Fruit fly (Drosophila melanogaster) whole organism, prepupa: ENCODE data around the gene CG14605.
A peak's percentile ranks its signal among the peaks of the same experiment; 100 is the strongest.

Source experiments
- CG10669 ChIP-seq: fragments of 200-800 bp; sonication (Bioruptor generic); optimal IDR thresholded peaks from 3 replicates; lab custom pipeline; 2018; ENCODE audit warnings: missing biosample characterization, mild to moderate bottlenecking, missing genetic modification characterization, moderate library complexity
- CG16779 ChIP-seq: fragments of 200-800 bp; sonication (Bioruptor generic); optimal IDR thresholded peaks from 3 replicates; lab custom pipeline; 2017; ENCODE audit warnings: missing biosample characterization, mild to moderate bottlenecking, missing genetic modification characterization
- CG6163 ChIP-seq: fragments of 200-800 bp; sonication (Bioruptor generic); IDR thresholded peaks from 3 replicates; pipeline ENCODE4 v1.3.6; 2022; ENCODE audit warnings: missing biosample characterization, missing genetic modification characterization
- Hr38 ChIP-seq: sonication (Bioruptor generic); optimal IDR thresholded peaks from 2 replicates; lab custom pipeline; 2016; ENCODE audit warnings: missing biosample characterization, missing genetic modification characterization
- Hr39 ChIP-seq: fragments of 200-800 bp; sonication (Bioruptor generic); optimal IDR thresholded peaks from 2 replicates; lab custom pipeline; 2016; ENCODE audit warnings: missing biosample characterization, missing genetic modification characterization
- achi ChIP-seq: fragments of 200-800 bp; sonication (Bioruptor generic); optimal IDR thresholded peaks from 3 replicates; lab custom pipeline; 2016; ENCODE audit warnings: missing biosample characterization, missing genetic modification characterization
- acj6 ChIP-seq: fragments of 200-800 bp; sonication (Bioruptor generic); optimal IDR thresholded peaks from 3 replicates; lab custom pipeline; 2016; ENCODE audit warnings: missing biosample characterization, missing genetic modification characterization
- fd59A ChIP-seq: fragments of 200-800 bp; sonication (Bioruptor generic); optimal IDR thresholded peaks from 2 replicates; lab custom pipeline; 2017; ENCODE audit warnings: missing biosample characterization, mild to moderate bottlenecking, missing genetic modification characterization, missing genetic modification reagents
- salr ChIP-seq, 2 experiments: fragments of 200-800 bp; sonication (Bioruptor generic); optimal IDR thresholded peaks; 3 replicates each; lab custom pipeline; 2016 to 2018; ENCODE audit warnings: missing biosample characterization in 2 of 2, missing genetic modification characterization in 2 of 2, mild to moderate bottlenecking in 1 of 2
- svp ChIP-seq: fragments of 200-800 bp; sonication (Bioruptor generic); peaks from one replicate; lab custom pipeline; 2016; ENCODE audit warnings: missing biosample characterization, missing genetic modification characterization

CG14605 gene

dm6 chr3R:7171384-7172099, 48.0 kb downstream of the CG14605 start (continued):
- peak; percentile 83 for TF ChIP-seq fd59A (GFP tag; lab: Kevin White, UChicago)
- peak; percentile 55 for TF ChIP-seq CG16779 (tag; lab: Kevin White, UChicago)
- TF ChIP-seq Hr38 = no peak
- TF ChIP-seq svp (GFP tag; lab: Kevin White, UChicago) = no peak
- TF ChIP-seq CG10669 (GFP tag; lab: Kevin White, UChicago) = peak; percentile 77
- 0 out of 3 replicates have a peak, but pooled peaks have one; percentile 17 for TF ChIP-seq CG6163 (GFP tag; lab: Robert Waterston, UW)
- peak; percentile 69 for TF ChIP-seq achi (GFP tag; lab: Kevin White, UChicago)
- TF ChIP-seq salr (GFP tag; optimal IDR thresholded peaks at IDR 0.05; lab: Kevin White, UChicago) = peak; percentile 55 to 71
- TF ChIP-seq Hr39 (GFP tag; lab: Kevin White, UChicago) = peak; percentile 44

- TF ChIP-seq acj6 (GFP tag; lab: Kevin White, UChicago) = no peak
These were observed 49.6 kb downstream of the CG14605 start for dm6 chr3R:7169927-7170326.
